Fruit fly (Drosophila melanogaster) whole organism, embryonic: ENCODE results near the gene Rnp4F.
A peak's percentile ranks its signal among the peaks of the same experiment; 100 is the strongest.

Experiments used
- Blimp-1 ChIP-seq: fragments of 200-800 bp; sonication (Bioruptor generic); optimal IDR thresholded peaks from 3 replicates; lab custom pipeline; 2018; ENCODE audit warnings: missing biosample characterization, missing genetic modification characterization, mild to moderate bottlenecking, moderate library complexity, missing genetic modification reagents
- CG10147 ChIP-seq: fragments of 200-800 bp; sonication (Bioruptor generic); optimal IDR thresholded peaks from 2 replicates; lab custom pipeline; 2019; ENCODE audit warnings: missing biosample characterization, mild to moderate bottlenecking, missing genetic modification characterization, moderate library complexity
- CG10209 ChIP-seq: fragments of 200-800 bp; sonication (Bioruptor generic); optimal IDR thresholded peaks from 3 replicates; lab custom pipeline; 2017; ENCODE audit warnings: missing biosample characterization, mild to moderate bottlenecking, missing genetic modification characterization, missing genetic modification reagents
- CG12391 ChIP-seq: fragments of 200-800 bp; sonication (Bioruptor generic); optimal IDR thresholded peaks from 3 replicates; lab custom pipeline; 2018; ENCODE audit warnings: missing biosample characterization, mild to moderate bottlenecking, missing genetic modification characterization, moderate library complexity
- CG12769 ChIP-seq: fragments of 200-800 bp; sonication (Bioruptor generic); optimal IDR thresholded peaks from 2 replicates; lab custom pipeline; 2019; ENCODE audit warnings: missing biosample characterization, mild to moderate bottlenecking, missing genetic modification characterization, moderate library complexity
- CG13424 ChIP-seq: fragments of 200-800 bp; sonication (Bioruptor generic); optimal IDR thresholded peaks from 2 replicates; lab custom pipeline; 2019; ENCODE audit warnings: missing biosample characterization, mild to moderate bottlenecking, missing genetic modification characterization, moderate library complexity
- CG15514 ChIP-seq: fragments of 200-800 bp; sonication (Bioruptor generic); optimal IDR thresholded peaks from 3 replicates; lab custom pipeline; 2017; ENCODE audit warnings: missing biosample characterization, missing genetic modification characterization, mild to moderate bottlenecking, moderate library complexity, missing genetic modification reagents
- CG17359 ChIP-seq: fragments of 200-800 bp; sonication (Bioruptor generic); optimal IDR thresholded peaks from 3 replicates; lab custom pipeline; 2018; ENCODE audit warnings: missing biosample characterization, mild to moderate bottlenecking, missing genetic modification characterization, moderate library complexity
- CG2875 ChIP-seq: fragments of 200-800 bp; sonication (Bioruptor generic); optimal IDR thresholded peaks from 2 replicates; lab custom pipeline; 2017; ENCODE audit warnings: missing biosample characterization, mild to moderate bottlenecking, missing genetic modification characterization, missing genetic modification reagents
- CG3065 ChIP-seq: fragments of 200-800 bp; sonication (Bioruptor generic); optimal IDR thresholded peaks from 2 replicates; lab custom pipeline; 2016; ENCODE audit warnings: missing biosample characterization, missing genetic modification characterization
- CG3847 ChIP-seq: fragments of 200-800 bp; sonication (Bioruptor generic); IDR thresholded peaks from 2 replicates; pipeline ENCODE4 v1.3.6; 2022; ENCODE audit warnings: missing biosample characterization, missing genetic modification characterization
- CG4424 ChIP-seq: fragments of 200-800 bp; sonication (Bioruptor generic); optimal IDR thresholded peaks from 3 replicates; lab custom pipeline; 2016; ENCODE audit warnings: missing biosample characterization, missing genetic modification characterization
- CG4820 ChIP-seq: fragments of 200-800 bp; sonication (Bioruptor generic); optimal IDR thresholded peaks from 3 replicates; lab custom pipeline; 2016; ENCODE audit warnings: missing biosample characterization, missing genetic modification characterization
- CG6654 ChIP-seq: fragments of 200-800 bp; sonication (Bioruptor generic); optimal IDR thresholded peaks from 2 replicates; lab custom pipeline; 2017; ENCODE audit warnings: missing biosample characterization, mild to moderate bottlenecking, missing genetic modification characterization
- CG9437 ChIP-seq: fragments of 200-800 bp; sonication (Bioruptor generic); optimal IDR thresholded peaks from 2 replicates; lab custom pipeline; 2018; ENCODE audit warnings: missing biosample characterization, mild to moderate bottlenecking, missing genetic modification characterization
- Camta ChIP-seq: fragments of 200-800 bp; sonication (Bioruptor generic); optimal IDR thresholded peaks from 2 replicates; lab custom pipeline; 2016; ENCODE audit warnings: missing biosample characterization, missing genetic modification characterization
- Chrac-16 ChIP-seq: fragments of 200-800 bp; sonication (Bioruptor generic); optimal IDR thresholded peaks from 3 replicates; lab custom pipeline; 2016; ENCODE audit warnings: missing biosample characterization, missing genetic modification characterization
- D19B ChIP-seq: fragments of 200-800 bp; sonication (Bioruptor generic); optimal IDR thresholded peaks from 2 replicates; lab custom pipeline; 2017; ENCODE audit warnings: missing biosample characterization, mild to moderate bottlenecking, missing genetic modification characterization
- Dbx ChIP-seq: fragments of 200-800 bp; sonication (Bioruptor generic); IDR thresholded peaks from 3 replicates; pipeline ENCODE4 v1.3.6; 2022; ENCODE audit warnings: missing biosample characterization, missing genetic modification characterization
- Dp ChIP-seq: fragments of 200-800 bp; sonication (Bioruptor generic); optimal IDR thresholded peaks from 2 replicates; lab custom pipeline; 2018; ENCODE audit warnings: missing biosample characterization, mild to moderate bottlenecking, missing genetic modification characterization, moderate library complexity
- Dref ChIP-seq: fragments of 200-800 bp; sonication (Bioruptor generic); IDR thresholded peaks from 2 replicates; pipeline ENCODE4 v1.3.6; 2022; ENCODE audit warnings: missing biosample characterization, missing genetic modification characterization
- Gug ChIP-seq: fragments of 200-800 bp; sonication (Bioruptor generic); IDR thresholded peaks from 4 replicates; pipeline ENCODE4 v1.3.6; 2022; ENCODE audit warnings: missing biosample characterization, missing genetic modification characterization
- Mad ChIP-seq: fragments of 200-800 bp; sonication (Bioruptor generic); optimal IDR thresholded peaks from 2 replicates; lab custom pipeline; 2016; ENCODE audit warnings: missing biosample characterization, missing genetic modification characterization
- Oli ChIP-seq: fragments of 200-800 bp; sonication (Bioruptor generic); optimal IDR thresholded peaks from 2 replicates; lab custom pipeline; 2018; ENCODE audit warnings: missing biosample characterization, mild to moderate bottlenecking, missing genetic modification characterization, moderate library complexity
- Optix ChIP-seq: fragments of 200-800 bp; sonication (Bioruptor generic); IDR thresholded peaks from 3 replicates; pipeline ENCODE4 v1.3.6; 2022; ENCODE audit warnings: missing biosample characterization, missing genetic modification characterization
- Ptx1 ChIP-seq: fragments of 200-800 bp; sonication (Bioruptor generic); IDR thresholded peaks from 2 replicates; pipeline ENCODE4 v1.3.6; 2022; ENCODE audit warnings: missing biosample characterization, missing genetic modification characterization
- Rfx ChIP-seq: fragments of 200-800 bp; sonication (Bioruptor generic); IDR thresholded peaks from 2 replicates; pipeline ENCODE4 v1.3.6; 2022; ENCODE audit warnings: missing biosample characterization, missing genetic modification characterization
- abd-A ChIP-seq: fragments of 200-800 bp; sonication (Bioruptor generic); optimal IDR thresholded peaks from 3 replicates; lab custom pipeline; 2019; ENCODE audit warnings: missing biosample characterization, mild to moderate bottlenecking, missing genetic modification characterization, moderate library complexity
- ato ChIP-seq: fragments of 200-800 bp; sonication (Bioruptor generic); IDR thresholded peaks from 2 replicates; pipeline ENCODE4 v1.3.6; 2022; ENCODE audit warnings: missing biosample characterization, missing genetic modification characterization; ENCODE audit not compliant: partially characterized antibody
- chinmo ChIP-seq: fragments of 200-800 bp; sonication (Bioruptor generic); IDR thresholded peaks from 4 replicates; pipeline ENCODE4 v1.3.6; 2022; ENCODE audit warnings: missing biosample characterization, missing genetic modification characterization; ENCODE audit not compliant: partially characterized antibody
- corto ChIP-seq: fragments of 200-800 bp; sonication (Bioruptor generic); optimal IDR thresholded peaks from 2 replicates; lab custom pipeline; 2016; ENCODE audit warnings: missing biosample characterization, mild to moderate bottlenecking, missing genetic modification characterization, moderate library complexity
- crp ChIP-seq, 2 experiments: fragments of 200-800 bp; sonication (Bioruptor generic); optimal IDR thresholded peaks; 2 replicates in 1 of 2; 3 replicates in 1 of 2; lab custom pipeline; 2017; ENCODE audit warnings: missing biosample characterization in 2 of 2, missing genetic modification characterization in 2 of 2, mild to moderate bottlenecking in 1 of 2, moderate library complexity in 1 of 2
- eve ChIP-seq, 2 experiments: fragments of >200 bp; optimal IDR thresholded peaks; 2 replicates each; lab custom pipeline; 2017; ENCODE audit warnings: missing biosample characterization in 2 of 2, missing genetic modification characterization in 2 of 2
- fu2 ChIP-seq: fragments of 200-800 bp; sonication (Bioruptor generic); optimal IDR thresholded peaks from 2 replicates; lab custom pipeline; 2016; ENCODE audit warnings: missing biosample characterization, missing genetic modification characterization
- gfzf ChIP-seq: fragments of 200-800 bp; sonication (Bioruptor generic); optimal IDR thresholded peaks from 2 replicates; lab custom pipeline; 2016; ENCODE audit warnings: missing biosample characterization, mild to moderate bottlenecking, missing genetic modification characterization, moderate library complexity
- lab ChIP-seq: fragments of 200-800 bp; sonication (Bioruptor generic); optimal IDR thresholded peaks from 3 replicates; lab custom pipeline; 2017; ENCODE audit warnings: missing biosample characterization, missing genetic modification characterization, mild to moderate bottlenecking, moderate library complexity, missing genetic modification reagents
- nerfin-1 ChIP-seq: fragments of 200-800 bp; sonication (Bioruptor generic); optimal IDR thresholded peaks from 3 replicates; lab custom pipeline; 2019; ENCODE audit warnings: missing biosample characterization, mild to moderate bottlenecking, missing genetic modification characterization, moderate library complexity
- onecut ChIP-seq: fragments of 200-800 bp; sonication (Bioruptor generic); IDR thresholded peaks from 2 replicates; pipeline ENCODE4 v1.3.6; 2022; ENCODE audit warnings: missing biosample characterization, missing genetic modification characterization
- p53 ChIP-seq: fragments of 200-800 bp; sonication (Bioruptor generic); optimal IDR thresholded peaks from 2 replicates; lab custom pipeline; 2016; ENCODE audit warnings: missing biosample characterization, missing genetic modification characterization
- phol ChIP-seq: fragments of 200-800 bp; sonication (Bioruptor generic); optimal IDR thresholded peaks from 3 replicates; lab custom pipeline; 2018; ENCODE audit warnings: missing biosample characterization, mild to moderate bottlenecking, missing genetic modification characterization, moderate library complexity
- prd ChIP-seq, 3 experiments: fragments of >200 bp in 2 of 3; fragments of 200-800 bp in 1 of 3; sonication (Bioruptor generic) in 1 of 3; optimal IDR thresholded peaks in 2 of 3; IDR thresholded peaks in 1 of 3; 2 replicates in 2 of 3; 3 replicates in 1 of 3; pipeline versions ENCODE4 v1.3.6 to Lab custom; 2017 to 2022; ENCODE audit warnings: missing biosample characterization in 1 of 3, missing genetic modification characterization in 1 of 3
- row ChIP-seq: fragments of 200-800 bp; sonication (Bioruptor generic); IDR thresholded peaks from 3 replicates; pipeline ENCODE4 v1.3.6; 2022; ENCODE audit warnings: missing biosample characterization, missing genetic modification characterization
- so ChIP-seq: fragments of 200-800 bp; sonication (Bioruptor generic); IDR thresholded peaks from 3 replicates; pipeline ENCODE4 v1.3.6; 2022; ENCODE audit warnings: missing biosample characterization, missing genetic modification characterization
- ssp ChIP-seq: fragments of 200-800 bp; sonication (Bioruptor generic); IDR thresholded peaks from 2 replicates; pipeline ENCODE4 v1.3.6; 2022; ENCODE audit warnings: missing biosample characterization, missing genetic modification characterization
- stwl ChIP-seq: fragments of 200-800 bp; sonication (Bioruptor generic); optimal IDR thresholded peaks from 3 replicates; lab custom pipeline; 2018; ENCODE audit warnings: missing biosample characterization, mild to moderate bottlenecking, missing genetic modification characterization, moderate library complexity
- tio ChIP-seq: fragments of 200-800 bp; sonication (Bioruptor generic); optimal IDR thresholded peaks from 2 replicates; lab custom pipeline; 2017; ENCODE audit warnings: missing biosample characterization, missing genetic modification characterization, inconsistent platforms
- z ChIP-seq: fragments of 200-800 bp; sonication (Bioruptor generic); IDR thresholded peaks from 3 replicates; pipeline ENCODE4 v1.3.6; 2022; ENCODE audit warnings: missing biosample characterization, missing genetic modification characterization

The Rnp4F gene

DNA sequence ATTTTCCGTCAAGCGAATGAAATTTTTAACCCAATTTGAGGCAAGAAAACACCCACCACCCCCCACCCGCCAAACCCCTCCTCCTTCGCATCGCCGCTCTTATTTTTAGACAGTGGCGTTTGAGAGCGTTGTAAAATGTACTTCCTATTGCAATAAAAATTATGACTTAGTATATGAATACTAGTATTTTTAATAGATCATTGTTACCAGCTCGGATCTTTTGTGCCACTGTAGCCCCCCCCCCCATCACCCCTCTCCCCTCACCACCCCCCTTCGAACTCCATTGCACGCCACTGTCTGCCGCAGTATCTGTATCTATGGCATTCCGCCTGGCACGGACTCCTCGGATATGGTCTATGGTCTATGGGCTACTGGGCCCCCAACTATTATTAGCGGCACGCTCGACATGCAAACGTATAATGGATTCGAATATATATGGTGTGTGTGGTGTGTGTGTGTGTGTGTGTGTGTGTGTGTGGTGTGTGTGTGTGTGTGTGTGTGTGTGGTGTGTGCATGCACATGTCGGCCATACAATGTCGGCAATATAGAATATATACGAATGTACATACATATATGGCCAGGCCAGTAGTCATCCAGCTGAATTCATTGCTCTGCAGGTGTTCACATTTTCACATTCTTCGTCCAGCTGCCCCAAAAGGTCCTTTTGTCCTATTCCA lies 27.5 kb upstream of the Rnp4F start (continued):
- TF ChIP-seq chinmo: no peak
- no peak for TF ChIP-seq abd-A (tag; lab: Kevin White, UChicago)
- no peak for TF ChIP-seq Camta (GFP tag; lab: Kevin White, UChicago)
- TF ChIP-seq lab (GFP tag; lab: Kevin White, UChicago): peak; percentile 23
- TF ChIP-seq p53 (GFP tag; lab: Kevin White, UChicago): no peak
- TF ChIP-seq row: peak; percentile 40
- TF ChIP-seq Rfx (GFP tag; lab: Robert Waterston, UW): 0 out of 2 replicates have a peak, but pooled peaks have one; percentile 18
- TF ChIP-seq Blimp-1: peak; percentile 48
- TF ChIP-seq Optix (GFP tag; lab: Robert Waterston, UW): 0 out of 3 replicates have a peak, but pooled peaks have one; percentile 17
- TF ChIP-seq CG12391 (tag; lab: Kevin White, UChicago): peak; percentile 21
- peak; percentile 54 for TF ChIP-seq CG17359 (tag; lab: Kevin White, UChicago)
- TF ChIP-seq nerfin-1 (tag; lab: Kevin White, UChicago): no peak
- TF ChIP-seq Gug (GFP tag; lab: Robert Waterston, UW): peak; percentile 41; the same call in 1 of the 4 replicates
- peak; percentile 51 for TF ChIP-seq CG12769 (tag; lab: Kevin White, UChicago)
- TF ChIP-seq, all 482 proteins: peak for 60

- no peak for TF ChIP-seq eve (GFP tag; optimal IDR thresholded peaks at IDR 0.05; lab: Kevin White, UChicago)
- peak; percentile 30 for TF ChIP-seq onecut (GFP tag; lab: Robert Waterston, UW)
- TF ChIP-seq corto: no peak
- no peak for TF ChIP-seq CG6654
- TF ChIP-seq prd (optimal IDR thresholded peaks at IDR 0.05; lab: Kevin White, UChicago): no peak
- no peak for TF ChIP-seq prd (GFP tag; IDR thresholded peaks at IDR 0.05; lab: Robert Waterston, UW)
- TF ChIP-seq phol (tag; lab: Kevin White, UChicago): no peak
- TF ChIP-seq CG9437 (GFP tag; lab: Kevin White, UChicago): no peak
- TF ChIP-seq CG3847 (GFP tag; lab: Robert Waterston, UW): 0 out of 2 replicates have a peak, but pooled peaks have one; percentile 21
- TF ChIP-seq CG15514 (GFP tag; lab: Kevin White, UChicago): peak; percentile 10
- no peak for TF ChIP-seq CG4424
- no peak for TF ChIP-seq CG2875 (GFP tag; lab: Kevin White, UChicago)
- TF ChIP-seq Mad (GFP tag; lab: Kevin White, UChicago): no peak
- 0 out of 3 replicates have a peak, but pooled peaks have one; percentile 10 for TF ChIP-seq so
- TF ChIP-seq tio: no peak
- TF ChIP-seq fu2 (GFP tag; lab: Kevin White, UChicago): no peak
- no peak for TF ChIP-seq D19B (GFP tag; lab: Kevin White, UChicago)
- TF ChIP-seq CG4820 (GFP tag; lab: Kevin White, UChicago): no peak
- peak; percentile 69; the same call in 2 of the 3 replicates for TF ChIP-seq z (GFP tag; lab: Robert Waterston, UW)
- no peak for TF ChIP-seq CG10147 (GFP tag; lab: Kevin White, UChicago)
- 0 out of 3 replicates have a peak, but pooled peaks have one; percentile 22 for TF ChIP-seq Dbx (GFP tag; lab: Robert Waterston, UW)
- TF ChIP-seq gfzf: no peak
- TF ChIP-seq CG10209: peak; percentile 71
- no peak for TF ChIP-seq stwl
- TF ChIP-seq Ptx1 (GFP tag; lab: Robert Waterston, UW): no peak
- no peak for TF ChIP-seq CG13424 (tag; lab: Kevin White, UChicago)
- TF ChIP-seq Chrac-16 (GFP tag; lab: Kevin White, UChicago): no peak
- no peak for TF ChIP-seq Dref (GFP tag; lab: Robert Waterston, UW)
- TF ChIP-seq CG3065 (GFP tag; lab: Kevin White, UChicago): no peak
- TF ChIP-seq ato (GFP tag; lab: Robert Waterston, UW): peak; percentile 12; the same call in 1 of the 2 replicates
- no peak for TF ChIP-seq ssp (GFP tag; lab: Robert Waterston, UW)
- peak; percentile 31 for TF ChIP-seq abd-A (tag; lab: Kevin White, UChicago)
- no peak for TF ChIP-seq crp (GFP tag; optimal IDR thresholded peaks at IDR 0.05; lab: Kevin White, UChicago)
- TF ChIP-seq Dp (GFP tag; lab: Kevin White, UChicago): no peak
- no peak for TF ChIP-seq Oli (tag; lab: Kevin White, UChicago)
- peak; percentile 10 for TF ChIP-seq lab (GFP tag; lab: Kevin White, UChicago)
Observed at dm6 chrX:5339970-5340369, 17.5 kb upstream of the Rnp4F start, which contains the start of gene SK. Gene SK, plus strand, starts transcription at chrX:5340236.
